Worm (Caenorhabditis elegans): ENCODE results near the gene T07C12.10.

- TF ChIP-seq drap-1 (GFP tag; optimal IDR thresholded peaks at IDR 0.05) (no peak), elt-3 (tag; optimal IDR thresholded peaks at IDR 0.05) (no peak), nhr-76 (tag; optimal IDR thresholded peaks at IDR 0.05) (no peak)
These were observed 15.9 kb upstream of the T07C12.10 start, which contains the start of gene unc-41 for ce11 chrV:9976138-9976537.
